Worm (Caenorhabditis elegans) whole organism, L1 larva: ENCODE measurements around the gene srj-1.

Experiments used
- C04F5.9 ChIP-seq: sonication (generic microtip); optimal IDR thresholded peaks from 2 replicates; lab custom pipeline; 2016; ENCODE audit warnings: missing genetic modification characterization, missing compliant biosample characterization
- C34B4.2 ChIP-seq: sonication (generic microtip); optimal IDR thresholded peaks from 2 replicates; lab custom pipeline; 2017; ENCODE audit warnings: mild to moderate bottlenecking, missing genetic modification characterization, missing compliant biosample characterization
- F16B12.6 ChIP-seq: fragments of 150-350 bp; optimal IDR thresholded peaks from 2 replicates; lab custom pipeline; 2014; ENCODE audit warnings: missing biosample characterization, missing genetic modification characterization
- aha-1 ChIP-seq: fragments of 150-350 bp; optimal IDR thresholded peaks from 2 replicates; lab custom pipeline; 2014; ENCODE audit warnings: missing biosample characterization, missing genetic modification characterization
- ceh-63 ChIP-seq: fragments of 200-800 bp; sonication (Bioruptor generic); optimal IDR thresholded peaks from 2 replicates; lab custom pipeline; 2018; ENCODE audit warnings: mild to moderate bottlenecking, missing genetic modification characterization, missing compliant biosample characterization
- ceh-8 ChIP-seq: fragments of 200-800 bp; sonication (Bioruptor generic); optimal IDR thresholded peaks from 2 replicates; lab custom pipeline; 2018; ENCODE audit warnings: mild to moderate bottlenecking, missing genetic modification characterization, moderate library complexity, missing compliant biosample characterization
- ceh-82 ChIP-seq, 3 experiments: fragments of 150-350 bp in 1 of 3; sonication (generic microtip) in 2 of 3; optimal IDR thresholded peaks; 2 replicates each; lab custom pipeline; 2014 to 2017; ENCODE audit warnings: missing biosample characterization in 3 of 3, missing genetic modification characterization in 3 of 3
- dpl-1 ChIP-seq, 3 experiments: fragments of 150-350 bp in 2 of 3; sonication (generic microtip) in 1 of 3; optimal IDR thresholded peaks; 2 replicates each; lab custom pipeline; 2014 to 2017; ENCODE audit warnings: missing biosample characterization in 3 of 3, missing genetic modification characterization in 3 of 3, missing genetic modification reagents in 3 of 3
- dsc-1 ChIP-seq: sonication (generic microtip); optimal IDR thresholded peaks from 2 replicates; lab custom pipeline; 2016; ENCODE audit warnings: mild to moderate bottlenecking, missing genetic modification characterization, missing compliant biosample characterization
- efl-1 ChIP-seq, 4 experiments: fragments of 150-350 bp; optimal IDR thresholded peaks in 3 of 4; peaks in 1 of 4; 1 replicate in 1 of 4; 2 replicates in 3 of 4; lab custom pipeline; 2014; ENCODE audit warnings: missing biosample characterization in 2 of 4, missing genetic modification characterization in 2 of 4, missing genetic modification reagents in 2 of 4
- egl-13 ChIP-seq: sonication (generic microtip); optimal IDR thresholded peaks from 2 replicates; lab custom pipeline; 2016; ENCODE audit warnings: missing genotype, missing genetic modification reagents, missing genetic modification characterization, missing compliant biosample characterization
- elt-2 ChIP-seq: sonication (generic microtip); optimal IDR thresholded peaks from 2 replicates; lab custom pipeline; 2016; ENCODE audit warnings: missing genetic modification characterization, mild to moderate bottlenecking, inconsistent platforms, missing compliant biosample characterization, missing genetic modification reagents
- elt-3 ChIP-seq, 6 experiments: fragments of 150-350 bp in 1 of 6; sonication (generic microtip); optimal IDR thresholded peaks; 2 replicates each; lab custom pipeline; 2017 to 2018; ENCODE audit warnings: missing biosample characterization in 6 of 6, missing genetic modification characterization in 6 of 6, inconsistent platforms in 1 of 6
- ets-5 ChIP-seq: fragments of 200-800 bp; sonication (Bioruptor generic); IDR thresholded peaks from 2 replicates; pipeline ENCODE4 v1.3.6; 2022; ENCODE audit warnings: missing genetic modification characterization, missing compliant biosample characterization
- fkh-10 ChIP-seq: sonication (generic microtip); optimal IDR thresholded peaks from 2 replicates; lab custom pipeline; 2017; ENCODE audit warnings: missing biosample characterization, missing genetic modification reagents, missing genetic modification characterization
- fkh-4 ChIP-seq: sonication (generic microtip); optimal IDR thresholded peaks from 2 replicates; lab custom pipeline; 2016; ENCODE audit warnings: missing compliant biosample characterization, missing genetic modification characterization, borderline replicate concordance
- fkh-8 ChIP-seq: sonication (generic microtip); optimal IDR thresholded peaks from 2 replicates; lab custom pipeline; 2016; ENCODE audit warnings: mild to moderate bottlenecking, missing genetic modification characterization, missing compliant biosample characterization
- fos-1 ChIP-seq: fragments of 150-350 bp; optimal IDR thresholded peaks from 2 replicates; lab custom pipeline; 2014; ENCODE audit warnings: missing biosample characterization, missing genetic modification characterization
- grh-1 ChIP-seq: fragments of 200-800 bp; sonication (Bioruptor generic); IDR thresholded peaks from 2 replicates; pipeline ENCODE4 v1.3.6; 2022; ENCODE audit warnings: missing genetic modification reagents, missing genetic modification characterization, missing compliant biosample characterization
- lin-13 ChIP-seq: fragments of 150-350 bp; optimal IDR thresholded peaks from 2 replicates; lab custom pipeline; 2014; ENCODE audit warnings: missing biosample characterization, missing genetic modification reagents, missing genetic modification characterization
- lin-35 ChIP-seq, 2 experiments: fragments of 150-350 bp; optimal IDR thresholded peaks; 2 replicates each; lab custom pipeline; 2014; ENCODE audit warnings: missing biosample characterization in 2 of 2, missing genetic modification characterization in 2 of 2, missing genetic modification reagents in 2 of 2
- lin-39 ChIP-seq: fragments of 150-350 bp; optimal IDR thresholded peaks from 2 replicates; lab custom pipeline; 2014; ENCODE audit warnings: missing biosample characterization, missing genetic modification reagents, missing genetic modification characterization
- lsy-2 ChIP-seq, 2 experiments: fragments of 150-350 bp; optimal IDR thresholded peaks; 2 replicates each; lab custom pipeline; 2014; ENCODE audit warnings: missing biosample characterization in 2 of 2, missing genetic modification characterization in 2 of 2
- mab-9 ChIP-seq: fragments of 200-800 bp; sonication (Bioruptor generic); IDR thresholded peaks from 2 replicates; pipeline ENCODE4 v1.3.6; 2022; ENCODE audit warnings: missing genetic modification reagents, missing genetic modification characterization, missing compliant biosample characterization
- mdl-1 ChIP-seq, 2 experiments: fragments of 150-350 bp; optimal IDR thresholded peaks; 2 replicates each; lab custom pipeline; 2014 to 2017; ENCODE audit warnings: missing biosample characterization in 2 of 2, missing genetic modification characterization in 2 of 2, inconsistent platforms in 1 of 2
- mep-1 ChIP-seq: fragments of 150-350 bp; optimal IDR thresholded peaks from 2 replicates; lab custom pipeline; 2014; ENCODE audit warnings: missing biosample characterization, missing genetic modification characterization
- nhr-11 ChIP-seq: fragments of 150-350 bp; optimal IDR thresholded peaks from 2 replicates; lab custom pipeline; 2014; ENCODE audit warnings: missing biosample characterization, missing genetic modification characterization
- nhr-19 ChIP-seq: fragments of 200-800 bp; sonication (Bioruptor generic); conservative IDR thresholded peaks from 2 replicates; pipeline ENCODE4 v1.3.6; 2022; ENCODE audit warnings: missing genetic modification characterization, missing compliant biosample characterization
- nhr-237 ChIP-seq: fragments of 150-350 bp; optimal IDR thresholded peaks from 2 replicates; lab custom pipeline; 2014; ENCODE audit warnings: missing biosample characterization, missing genetic modification characterization
- nhr-47 ChIP-seq: sonication (generic microtip); optimal IDR thresholded peaks from 2 replicates; lab custom pipeline; 2016; ENCODE audit warnings: mild to moderate bottlenecking, missing genetic modification characterization, moderate library complexity, missing compliant biosample characterization
- nhr-71 ChIP-seq: sonication (generic microtip); optimal IDR thresholded peaks from 2 replicates; lab custom pipeline; 2016; ENCODE audit warnings: mild to moderate bottlenecking, missing genetic modification characterization, moderate library complexity, missing compliant biosample characterization
- nhr-84 ChIP-seq: sonication (generic microtip); optimal IDR thresholded peaks from 2 replicates; lab custom pipeline; 2017; ENCODE audit warnings: missing biosample characterization, missing genetic modification characterization
- nhr-90 ChIP-seq: sonication (generic microtip); optimal IDR thresholded peaks from 2 replicates; lab custom pipeline; 2016; ENCODE audit warnings: mild to moderate bottlenecking, missing genetic modification characterization, missing compliant biosample characterization; ENCODE audit not compliant: poor library complexity
- pqm-1 ChIP-seq: sonication (generic microtip); optimal IDR thresholded peaks from 3 replicates; lab custom pipeline; 2017; ENCODE audit warnings: missing biosample characterization, missing genetic modification characterization
- skn-1 ChIP-seq: fragments of 150-350 bp; optimal IDR thresholded peaks from 2 replicates; lab custom pipeline; 2014; ENCODE audit warnings: missing biosample characterization, missing genetic modification characterization
- snu-23 ChIP-seq: sonication (generic microtip); optimal IDR thresholded peaks from 2 replicates; lab custom pipeline; 2016; ENCODE audit warnings: missing genetic modification characterization, missing compliant biosample characterization
- sptf-1 ChIP-seq: fragments of 150-350 bp; optimal IDR thresholded peaks from 2 replicates; lab custom pipeline; 2014; ENCODE audit warnings: missing biosample characterization, missing genetic modification characterization
- sup-37 ChIP-seq: fragments of 200-800 bp; sonication (Bioruptor generic); optimal IDR thresholded peaks from 2 replicates; lab custom pipeline; 2018; ENCODE audit warnings: mild to moderate bottlenecking, missing genetic modification characterization, missing compliant biosample characterization
- tbx-2 ChIP-seq: sonication (generic microtip); optimal IDR thresholded peaks from 2 replicates; lab custom pipeline; 2016; ENCODE audit warnings: missing genetic modification characterization, missing compliant biosample characterization
- tlp-1 ChIP-seq: fragments of 150-350 bp; optimal IDR thresholded peaks from 2 replicates; lab custom pipeline; 2014; ENCODE audit warnings: missing biosample characterization, missing genetic modification characterization
- unc-130 ChIP-seq: fragments of 150-350 bp; optimal IDR thresholded peaks from 2 replicates; lab custom pipeline; 2017; ENCODE audit warnings: missing biosample characterization, missing genetic modification characterization, inconsistent platforms
- unc-98 ChIP-seq: fragments of 200-800 bp; sonication (Bioruptor generic); IDR thresholded peaks from 2 replicates; pipeline ENCODE4 v1.3.6; 2022; ENCODE audit warnings: missing genetic modification characterization, missing compliant biosample characterization
- zag-1 ChIP-seq: fragments of 150-350 bp; optimal IDR thresholded peaks from 2 replicates; lab custom pipeline; 2014; ENCODE audit warnings: missing biosample characterization, missing genetic modification characterization
- zip-4 ChIP-seq: fragments of 200-800 bp; sonication (Bioruptor generic); optimal IDR thresholded peaks from 2 replicates; lab custom pipeline; 2018; ENCODE audit warnings: mild to moderate bottlenecking, missing genetic modification characterization, moderate library complexity, missing compliant biosample characterization
- ztf-11 ChIP-seq, 2 experiments: sonication (generic microtip); optimal IDR thresholded peaks; 2 replicates each; lab custom pipeline; 2016 to 2017; ENCODE audit warnings: missing genetic modification characterization in 2 of 2, missing biosample characterization in 1 of 2, missing compliant biosample characterization in 1 of 2
- ztf-4 ChIP-seq: fragments of 150-350 bp; optimal IDR thresholded peaks from 2 replicates; lab custom pipeline; 2014; ENCODE audit warnings: missing biosample characterization, missing genetic modification characterization

srj-1 gene

ce11 chrIV:11961485-11962255 is 3.6 kb downstream of the srj-1 start, which contains the start of gene ZK829.7 (continued):
- TF ChIP-seq dpl-1 (GFP tag; optimal IDR thresholded peaks at IDR 0.05; lab: Kevin White, UChicago) (peak; percentile 93 to 96 (median 94)), lin-39 (peak; percentile 66), C34B4.2 (tag; lab: Kevin White, UChicago) (no peak), F16B12.6 (tag; lab: Kevin White, UChicago) (peak; percentile 12), zag-1 (no peak), C04F5.9 (tag; lab: Kevin White, UChicago) (peak; percentile 56), mab-9 (GFP tag; lab: Robert Waterston, UW) (0 out of 2 replicates have a peak, but pooled peaks have one; percentile 32), aha-1 (no peak), unc-98 (GFP tag; lab: Robert Waterston, UW) (no peak), skn-1 (tag; lab: Kevin White, UChicago) (peak; percentile 17), zip-4 (peak; percentile 45), mdl-1 (tag; optimal IDR thresholded peaks at IDR 0.05; lab: Kevin White, UChicago) (peak in 1 of 2 experiments; percentile 41), elt-3 (tag; optimal IDR thresholded peaks at IDR 0.05; lab: Kevin White, UChicago) (peak in 3 of 6 experiments; percentile 8 to 61 (median 42)), sup-37 (GFP tag; lab: Kevin White, UChicago) (peak; percentile 33), nhr-84 (tag; lab: Kevin White, UChicago) (no peak), ztf-4 (tag; lab: Kevin White, UChicago) (peak; percentile 59), nhr-237 (tag; lab: Kevin White, UChicago) (peak; percentile 26), fkh-10 (peak; percentile 43), sptf-1 (tag; lab: Kevin White, UChicago) (no peak), ets-5 (no peak), ztf-11 (tag; optimal IDR thresholded peaks at IDR 0.05; lab: Kevin White, UChicago) (peak in 1 of 2 experiments; percentile 30)

- TF ChIP-seq efl-1 (optimal IDR thresholded peaks at IDR 0.05; lab: Kevin White, UChicago), result no peak
- peak in 1 of 2 experiments; percentile 28 for TF ChIP-seq efl-1 (GFP tag; optimal IDR thresholded peaks at IDR 0.05 in 1 of 2; lab: Kevin White, UChicago)
- TF ChIP-seq sup-37 (GFP tag; lab: Kevin White, UChicago), result no peak
- TF ChIP-seq snu-23 (GFP tag; lab: Kevin White, UChicago), result no peak
- peak; percentile 3 for TF ChIP-seq nhr-90 (tag; lab: Kevin White, UChicago)
- TF ChIP-seq, all 84 proteins: peak for 2
These were observed 5.7 kb downstream of the srj-1 start, which contains the start of gene tgt-1 for ce11 chrIV:11959573-11959972. TSS of gene tgt-1 (minus strand) at chrIV:11959804.

- no peak for TF ChIP-seq lin-13 (GFP tag; lab: Kevin White, UChicago)
- TF ChIP-seq lin-35 (GFP tag; optimal IDR thresholded peaks at IDR 0.05; lab: Kevin White, UChicago), result peak in 1 of 2 experiments; percentile 5
- no peak for TF ChIP-seq zip-4
- peak; percentile 3 to 6 for TF ChIP-seq lsy-2 (tag; optimal IDR thresholded peaks at IDR 0.05; lab: Kevin White, UChicago)
- TF ChIP-seq pqm-1 (tag; lab: Kevin White, UChicago), result no peak
- no peak for TF ChIP-seq grh-1
- TF ChIP-seq nhr-47 (tag; lab: Kevin White, UChicago), result no peak
- TF ChIP-seq dsc-1 (tag; lab: Kevin White, UChicago), result peak; percentile 4
- TF ChIP-seq fkh-4, result no peak
- no peak for TF ChIP-seq ceh-63 (GFP tag; lab: Kevin White, UChicago)
- peak; percentile 46 for TF ChIP-seq nhr-19
- peak in 1 of 2 experiments; percentile 13 for TF ChIP-seq efl-1 (optimal IDR thresholded peaks at IDR 0.05; lab: Kevin White, UChicago)
- TF ChIP-seq efl-1 (GFP tag; optimal IDR thresholded peaks at IDR 0.05 in 1 of 2; lab: Kevin White, UChicago), result peak in 1 of 2 experiments; percentile 2
- TF ChIP-seq nhr-11, result no peak
- peak in 1 of 2 experiments; percentile 77 for TF ChIP-seq mdl-1 (tag; optimal IDR thresholded peaks at IDR 0.05; lab: Kevin White, UChicago)
- peak; percentile 10 for TF ChIP-seq mep-1 (tag; lab: Kevin White, UChicago)
- TF ChIP-seq fos-1 (tag; lab: Kevin White, UChicago), result no peak
- TF ChIP-seq tlp-1, result no peak
- TF ChIP-seq unc-130 (tag; lab: Kevin White, UChicago), result peak; percentile 26
- TF ChIP-seq fkh-8 (tag; lab: Kevin White, UChicago), result no peak
- no peak for TF ChIP-seq aha-1
- TF ChIP-seq nhr-71 (tag; lab: Kevin White, UChicago), result peak; percentile 47
- TF ChIP-seq ceh-82 (tag; optimal IDR thresholded peaks at IDR 0.05; lab: Kevin White, UChicago), result no peak
- TF ChIP-seq dpl-1 (GFP tag; optimal IDR thresholded peaks at IDR 0.05; lab: Kevin White, UChicago), result no peak
- TF ChIP-seq elt-2, result no peak
- no peak for TF ChIP-seq ceh-8 (GFP tag; lab: Kevin White, UChicago)
- TF ChIP-seq tbx-2 (tag; lab: Kevin White, UChicago), result peak; percentile 43
- TF ChIP-seq egl-13 (tag; lab: Kevin White, UChicago), result no peak
These were observed 8.2 kb downstream of the srj-1 start for ce11 chrIV:11957074-11957473.
